Fruit fly (Drosophila melanogaster): Measurements from ENCODE around the gene CG7387.

DNA sequence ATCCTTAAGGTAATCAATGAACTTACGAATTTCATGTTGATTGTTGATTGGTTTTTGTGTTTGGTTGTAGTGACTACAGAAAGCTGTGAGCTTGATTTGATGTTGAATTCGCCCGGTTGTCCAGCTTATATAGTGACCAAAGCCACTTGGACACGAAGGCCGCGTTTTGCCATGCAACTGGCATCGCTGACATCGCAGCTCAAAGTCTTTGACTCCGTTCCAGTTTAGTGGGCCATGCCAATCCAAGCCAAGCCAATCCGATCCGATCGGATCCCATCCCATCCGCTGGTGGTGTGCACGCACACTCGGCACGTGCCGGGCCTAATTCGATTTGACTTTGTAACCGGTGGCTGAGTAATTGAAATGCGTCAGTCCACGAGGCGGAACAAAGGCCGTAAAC, 26.0 kb upstream of the CG7387 start, which contains the start of gene CG13674:
- TF ChIP-seq CG15710 (tag; optimal IDR thresholded peaks at IDR 0.05) = no peak
- TF ChIP-seq Ets98B (GFP tag; IDR thresholded peaks at IDR 0.05) = no peak
- TF ChIP-seq CG8159 (tag; optimal IDR thresholded peaks at IDR 0.05) = no peak
- no peak for TF ChIP-seq Pif1A (GFP tag; optimal IDR thresholded peaks at IDR 0.05)
- TF ChIP-seq CG13204 (GFP tag; optimal IDR thresholded peaks at IDR 0.05) = no peak
- TF ChIP-seq CG32121 (GFP tag; IDR thresholded peaks at IDR 0.05) = no peak
- TF ChIP-seq CG10348 (GFP tag; IDR thresholded peaks at IDR 0.05) = no peak
- no peak for TF ChIP-seq EcR (GFP tag; optimal IDR thresholded peaks at IDR 0.05)
- no peak for TF ChIP-seq fd96Ca (GFP tag; IDR thresholded peaks at IDR 0.05)
- TF ChIP-seq CG8301 (tag; optimal IDR thresholded peaks at IDR 0.05) = no peak
- TF ChIP-seq CG17806 (tag; optimal IDR thresholded peaks at IDR 0.05) = no peak
- no peak for TF ChIP-seq gl (tag; optimal IDR thresholded peaks at IDR 0.05)
- no peak for TF ChIP-seq Snoo (tag; optimal IDR thresholded peaks at IDR 0.05)

All from whole organism, pupa.